Fruit fly (Drosophila melanogaster): Measurements from ENCODE around the gene ctp.

The ctp gene

DNA sequence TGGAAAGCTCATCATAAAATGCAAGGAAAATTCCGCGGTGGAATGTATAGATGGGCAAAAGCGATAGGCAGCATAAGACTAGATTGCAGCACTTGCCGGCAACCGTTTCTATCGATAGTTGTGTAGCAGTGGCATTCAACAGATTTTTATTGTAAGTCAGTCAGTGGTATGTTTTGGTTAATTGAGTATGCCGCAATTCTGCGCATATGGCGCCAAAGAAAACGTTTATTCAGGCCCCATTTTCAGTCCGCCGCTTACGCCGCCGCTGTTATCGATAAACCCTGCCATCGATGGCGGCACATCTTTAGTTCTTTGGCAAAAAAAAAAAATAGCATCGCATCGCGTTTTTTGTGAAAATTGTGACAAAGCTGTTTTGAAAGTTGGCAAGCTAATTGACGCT is 37.8 kb upstream of the ctp start, which contains the start of the genes Cbp80 and Torsin:
Gene Cbp80 (plus strand): TSS at position 265 of the 400 bp plus-strand sequence.
Gene Torsin (minus strand): TSS at position 282 of the 400 bp plus-strand sequence.
- peak; percentile 81 for TF ChIP-seq CG7963 (GFP tag; IDR thresholded peaks at IDR 0.05; ENCODE audit: partially characterized antibody)
- no peak for TF ChIP-seq fd3F (GFP tag; optimal IDR thresholded peaks at IDR 0.05)
- TF ChIP-seq vvl (GFP tag; IDR thresholded peaks at IDR 0.05) = peak; percentile 21; the same call in 1 of the 2 replicates
- TF ChIP-seq row (GFP tag; IDR thresholded peaks at IDR 0.05) = peak; percentile 70
- TF ChIP-seq GATAe (GFP tag; conservative IDR thresholded peaks at IDR 0.05) = no peak
- peak; percentile 92 for TF ChIP-seq Scr (GFP tag; IDR thresholded peaks at IDR 0.05; ENCODE audit: partially characterized antibody)
- TF ChIP-seq esg (GFP tag; conservative IDR thresholded peaks at IDR 0.05) = no peak
- peak; percentile 20 for TF ChIP-seq Nf-YC (tag; optimal IDR thresholded peaks at IDR 0.05)
- TF ChIP-seq ttk (GFP tag; IDR thresholded peaks at IDR 0.05) = no peak
- TF ChIP-seq grau (tag; optimal IDR thresholded peaks at IDR 0.05) = peak; percentile 11
- peak; percentile 4 for TF ChIP-seq trem (tag; optimal IDR thresholded peaks at IDR 0.05)
- peak; percentile 45 for TF ChIP-seq CG17186 (GFP tag; optimal IDR thresholded peaks at IDR 0.05)
- no peak for TF ChIP-seq Rx (GFP tag; IDR thresholded peaks at IDR 0.05)
- TF ChIP-seq CG10959 (GFP tag; IDR thresholded peaks at IDR 0.05) = no peak
- TF ChIP-seq HmgZ (tag; optimal IDR thresholded peaks at IDR 0.05) = peak; percentile 19
- no peak for TF ChIP-seq CG17328 (GFP tag; IDR thresholded peaks at IDR 0.05)
- no peak for TF ChIP-seq maf-S (GFP tag; optimal IDR thresholded peaks at IDR 0.05)
- TF ChIP-seq nmo (GFP tag; optimal IDR thresholded peaks at IDR 0.05) = peak; percentile 42
- TF ChIP-seq stc (GFP tag; IDR thresholded peaks at IDR 0.05) = no peak
- peak; percentile 68 for TF ChIP-seq nerfin-1 (tag; optimal IDR thresholded peaks at IDR 0.05)
- TF ChIP-seq Lim3 (GFP tag; IDR thresholded peaks at IDR 0.05) = no peak
- no peak for TF ChIP-seq CG11504 (tag; optimal IDR thresholded peaks at IDR 0.05)
- TF ChIP-seq sna (GFP tag; IDR thresholded peaks at IDR 0.05; ENCODE audit: partially characterized antibody) = peak; percentile 93
- no peak for TF ChIP-seq wdn (GFP tag; IDR thresholded peaks at IDR 0.05)
- TF ChIP-seq Optix (GFP tag; IDR thresholded peaks at IDR 0.05) = no peak
- TF ChIP-seq dm (GFP tag; optimal IDR thresholded peaks at IDR 0.05) = peak; percentile 49
- peak; percentile 36 for TF ChIP-seq CG12659 (GFP tag; optimal IDR thresholded peaks at IDR 0.05)
- TF ChIP-seq CG15601 (tag; optimal IDR thresholded peaks at IDR 0.05) = no peak
- TF ChIP-seq Fer1 (GFP tag; optimal IDR thresholded peaks at IDR 0.05) = no peak
- TF ChIP-seq CG10979 (tag; optimal IDR thresholded peaks at IDR 0.05) = no peak
- TF ChIP-seq CG3995 (GFP tag; optimal IDR thresholded peaks at IDR 0.05) = peak; percentile 86
- TF ChIP-seq Sox102F (GFP tag; optimal IDR thresholded peaks at IDR 0.05) = no peak
- peak; percentile 3 for TF ChIP-seq CG9797 (GFP tag; optimal IDR thresholded peaks at IDR 0.05)
- no peak for TF ChIP-seq Nf-YA (GFP tag; IDR thresholded peaks at IDR 0.05)
- peak; percentile 80 for TF ChIP-seq inv (GFP tag; IDR thresholded peaks at IDR 0.05; ENCODE audit: partially characterized antibody)
- no peak for TF ChIP-seq CG16779 (GFP tag; IDR thresholded peaks at IDR 0.05)
- peak; percentile 90 for TF ChIP-seq sd (tag; optimal IDR thresholded peaks at IDR 0.05)
- TF ChIP-seq vfl (GFP tag; optimal IDR thresholded peaks at IDR 0.05) = no peak
- TF ChIP-seq CG6791 (GFP tag; IDR thresholded peaks at IDR 0.05; ENCODE audit: partially characterized antibody) = peak; percentile 84
- peak; percentile 8 for TF ChIP-seq zen (tag; optimal IDR thresholded peaks at IDR 0.05)
- peak; percentile 34 for TF ChIP-seq phol (tag; optimal IDR thresholded peaks at IDR 0.05)
- TF ChIP-seq gfzf (GFP tag; optimal IDR thresholded peaks at IDR 0.05) = peak; percentile 23
- 0 out of 2 replicates have a peak, but pooled peaks have one; percentile 9 for TF ChIP-seq Ada2b (GFP tag; IDR thresholded peaks at IDR 0.05)
- TF ChIP-seq CG14441 (GFP tag; IDR thresholded peaks at IDR 0.05) = 0 out of 2 replicates have a peak, but pooled peaks have one; percentile 31
- TF ChIP-seq CG13894 (tag; optimal IDR thresholded peaks at IDR 0.05) = no peak
- peak; percentile 30 for TF ChIP-seq lilli (GFP tag; optimal IDR thresholded peaks at IDR 0.05)
- TF ChIP-seq ewg (GFP tag; optimal IDR thresholded peaks at IDR 0.05) = peak; percentile 26
- TF ChIP-seq CG18764 (GFP tag; optimal IDR thresholded peaks at IDR 0.05) = no peak
- TF ChIP-seq tna (GFP tag; IDR thresholded peaks at IDR 0.05; ENCODE audit: partially characterized antibody) = peak; percentile 90
- TF ChIP-seq D (optimal IDR thresholded peaks at IDR 0.05) = peak; percentile 19
- TF ChIP-seq D (GFP tag; optimal IDR thresholded peaks at IDR 0.05) = no peak
